Worm (Caenorhabditis elegans) whole organism, L4 larva: ENCODE results near the gene nspc-1.

ENCODE experiments used
- F26F4.8 ChIP-seq: fragments of 200-800 bp; sonication (Bioruptor generic); conservative IDR thresholded peaks from 2 replicates; pipeline ENCODE4 v1.3.6; 2022; ENCODE audit warnings: missing genetic modification characterization, missing compliant biosample characterization
- Y105C5A.15 ChIP-seq: fragments of 200-800 bp; sonication (Bioruptor generic); IDR thresholded peaks from 2 replicates; pipeline ENCODE4 v1.3.6; 2022; ENCODE audit warnings: missing genetic modification characterization, missing compliant biosample characterization
- ZK337.2 ChIP-seq: fragments of 200-800 bp; sonication (Bioruptor generic); IDR thresholded peaks from 2 replicates; pipeline ENCODE4 v1.3.6; 2022; ENCODE audit warnings: missing genetic modification reagents, missing genetic modification characterization, missing compliant biosample characterization
- aly-2 ChIP-seq: sonication (generic microtip); optimal IDR thresholded peaks from 2 replicates; lab custom pipeline; 2018; ENCODE audit warnings: missing biosample characterization, missing genetic modification characterization
- ama-1 ChIP-seq: fragments of 150-350 bp; optimal IDR thresholded peaks from 2 replicates; lab custom pipeline; 2014; ENCODE audit warnings: inconsistent platforms, mixed read lengths
- attf-4 ChIP-seq: sonication (generic microtip); optimal IDR thresholded peaks from 3 replicates; lab custom pipeline; 2017; ENCODE audit warnings: missing biosample characterization, missing genetic modification characterization
- ceh-28 ChIP-seq: fragments of 150-350 bp; optimal IDR thresholded peaks from 2 replicates; lab custom pipeline; 2014; ENCODE audit warnings: missing biosample characterization, missing genetic modification reagents, missing genetic modification characterization
- ceh-32 ChIP-seq: sonication (generic microtip); optimal IDR thresholded peaks from 2 replicates; lab custom pipeline; 2016; ENCODE audit warnings: mild to moderate bottlenecking, missing genetic modification characterization, missing compliant biosample characterization; ENCODE audit not compliant: poor library complexity
- ceh-44 ChIP-seq: fragments of 200-800 bp; sonication (Bioruptor generic); IDR thresholded peaks from 2 replicates; pipeline ENCODE4 v1.3.6; 2022; ENCODE audit warnings: missing genetic modification reagents, missing genetic modification characterization, missing compliant biosample characterization
- ces-1 ChIP-seq: fragments of 150-350 bp; sonication (generic microtip); optimal IDR thresholded peaks from 4 replicates; lab custom pipeline; 2014; ENCODE audit warnings: missing biosample characterization, missing genetic modification reagents, missing genetic modification characterization
- daf-12 ChIP-seq: fragments of 150-350 bp; optimal IDR thresholded peaks from 2 replicates; lab custom pipeline; 2014; ENCODE audit warnings: missing biosample characterization, missing genetic modification reagents, missing genetic modification characterization
- daf-16 ChIP-seq, 3 experiments: sonication (generic microtip); optimal IDR thresholded peaks; 2 replicates each; lab custom pipeline; 2016 to 2017; ENCODE audit warnings: missing genetic modification characterization in 3 of 3, missing genetic modification reagents in 3 of 3, mild to moderate bottlenecking in 2 of 3, missing compliant biosample characterization in 2 of 3, missing biosample characterization in 1 of 3, moderate library complexity in 1 of 3
- daf-19 ChIP-seq: fragments of 200-800 bp; sonication (Bioruptor generic); conservative IDR thresholded peaks from 2 replicates; pipeline ENCODE4 v1.3.6; 2022; ENCODE audit warnings: missing genetic modification characterization, missing compliant biosample characterization
- dmd-6 ChIP-seq: fragments of 200-800 bp; sonication (Bioruptor generic); IDR thresholded peaks from 2 replicates; pipeline ENCODE4 v1.3.6; 2022; ENCODE audit warnings: missing genetic modification reagents, missing genetic modification characterization, missing compliant biosample characterization
- dmd-9 ChIP-seq: fragments of 200-800 bp; sonication (Bioruptor generic); IDR thresholded peaks from 2 replicates; pipeline ENCODE4 v1.3.6; 2022; ENCODE audit warnings: missing genetic modification reagents, missing genetic modification characterization, missing compliant biosample characterization
- dpl-1 ChIP-seq: fragments of 150-350 bp; optimal IDR thresholded peaks from 2 replicates; lab custom pipeline; 2014; ENCODE audit warnings: missing biosample characterization, missing genetic modification reagents, missing genetic modification characterization
- duxl-1 ChIP-seq: sonication (generic microtip); optimal IDR thresholded peaks from 2 replicates; lab custom pipeline; 2016; ENCODE audit warnings: mild to moderate bottlenecking, missing genetic modification characterization, moderate library complexity, missing compliant biosample characterization; ENCODE audit not compliant: poor library complexity
- dve-1 ChIP-seq: sonication (generic microtip); optimal IDR thresholded peaks from 2 replicates; lab custom pipeline; 2017; ENCODE audit warnings: antibody characterized with exemption, mild to moderate bottlenecking, missing genetic modification characterization, missing compliant biosample characterization; ENCODE audit not compliant: insufficient read depth
- fkh-10 ChIP-seq: fragments of 150-350 bp; optimal IDR thresholded peaks from 2 replicates; lab custom pipeline; 2014; ENCODE audit warnings: missing biosample characterization, missing genetic modification reagents, missing genetic modification characterization
- hif-1 ChIP-seq, 2 experiments: sonication (generic microtip); optimal IDR thresholded peaks; 2 replicates each; lab custom pipeline; 2016 to 2017; ENCODE audit warnings: missing compliant biosample characterization in 2 of 2, missing genetic modification characterization in 2 of 2, missing genetic modification reagents in 2 of 2, missing genotype in 2 of 2, mild to moderate bottlenecking in 1 of 2
- hlh-11 ChIP-seq: fragments of 200-800 bp; sonication (Bioruptor generic); optimal IDR thresholded peaks from 2 replicates; lab custom pipeline; 2018; ENCODE audit warnings: mild to moderate bottlenecking, missing genetic modification characterization, missing compliant biosample characterization
- hlh-30 ChIP-seq: sonication (generic microtip); optimal IDR thresholded peaks from 2 replicates; lab custom pipeline; 2017; ENCODE audit warnings: antibody characterized with exemption, mild to moderate bottlenecking, missing genetic modification characterization, missing compliant biosample characterization; ENCODE audit not compliant: insufficient read depth
- hmg-1.1 ChIP-seq: fragments of 200-800 bp; sonication (Bioruptor generic); IDR thresholded peaks from 2 replicates; pipeline ENCODE4 v1.3.6; 2022; ENCODE audit warnings: missing genetic modification reagents, missing genetic modification characterization, missing compliant biosample characterization
- lin-29 ChIP-seq: fragments of 200-800 bp; sonication (Bioruptor generic); IDR thresholded peaks from 2 replicates; pipeline ENCODE4 v1.3.6; 2022; ENCODE audit warnings: missing genetic modification reagents, missing genetic modification characterization, missing compliant biosample characterization
- madf-5 ChIP-seq, 2 experiments: fragments of 200-800 bp; sonication (Bioruptor generic); IDR thresholded peaks; 2 replicates each; pipeline ENCODE4 v1.3.6; 2022; ENCODE audit warnings: missing compliant biosample characterization in 2 of 2, missing genetic modification characterization in 2 of 2
- mxl-2 ChIP-seq: fragments of 200-800 bp; sonication (Bioruptor generic); conservative IDR thresholded peaks from 2 replicates; pipeline ENCODE4 v1.3.6; 2022; ENCODE audit warnings: missing genetic modification reagents, missing genetic modification characterization, missing compliant biosample characterization
- nhr-11 ChIP-seq: fragments of 150-350 bp; optimal IDR thresholded peaks from 2 replicates; lab custom pipeline; 2014; ENCODE audit warnings: missing biosample characterization, missing genetic modification characterization
- nhr-111 ChIP-seq: fragments of 200-800 bp; sonication (Bioruptor generic); optimal IDR thresholded peaks from 2 replicates; lab custom pipeline; 2018; ENCODE audit warnings: mild to moderate bottlenecking, missing genetic modification characterization, missing compliant biosample characterization
- saeg-2 ChIP-seq: fragments of 200-800 bp; sonication (Bioruptor generic); IDR thresholded peaks from 2 replicates; pipeline ENCODE4 v1.3.6; 2022; ENCODE audit warnings: missing genetic modification reagents, missing genetic modification characterization, missing compliant biosample characterization
- sdz-12 ChIP-seq: fragments of 200-800 bp; sonication (Bioruptor generic); optimal IDR thresholded peaks from 2 replicates; lab custom pipeline; 2018; ENCODE audit warnings: mild to moderate bottlenecking, missing genetic modification characterization, missing compliant biosample characterization
- set-16 ChIP-seq: fragments of 200-800 bp; sonication (Bioruptor generic); IDR thresholded peaks from 2 replicates; pipeline ENCODE4 v1.3.6; 2022; ENCODE audit warnings: missing genetic modification reagents, missing genetic modification characterization, missing compliant biosample characterization
- skn-1 ChIP-seq: fragments of 150-350 bp; optimal IDR thresholded peaks from 2 replicates; lab custom pipeline; 2014; ENCODE audit warnings: missing biosample characterization, missing genetic modification characterization
- snpc-4 ChIP-seq: fragments of 150-350 bp; optimal IDR thresholded peaks from 2 replicates; lab custom pipeline; 2014; ENCODE audit warnings: missing biosample characterization, missing genetic modification characterization
- tag-97 ChIP-seq: fragments of 200-800 bp; sonication (Bioruptor generic); IDR thresholded peaks from 2 replicates; pipeline ENCODE4 v1.3.6; 2022; ENCODE audit warnings: missing genetic modification characterization, missing compliant biosample characterization
- tra-1 ChIP-seq: fragments of 200-800 bp; sonication (Bioruptor generic); IDR thresholded peaks from 2 replicates; pipeline ENCODE4 v1.3.6; 2022; ENCODE audit warnings: missing genetic modification reagents, missing genetic modification characterization, missing compliant biosample characterization
- vab-7 ChIP-seq: fragments of 200-800 bp; sonication (Bioruptor generic); IDR thresholded peaks from 2 replicates; pipeline ENCODE4 v1.3.6; 2022; ENCODE audit warnings: missing genetic modification reagents, missing genetic modification characterization, missing compliant biosample characterization
- ztf-11 ChIP-seq: fragments of 150-350 bp; optimal IDR thresholded peaks from 2 replicates; lab custom pipeline; 2014; ENCODE audit warnings: missing biosample characterization, missing genetic modification characterization
- ztf-7 ChIP-seq: fragments of 150-350 bp; optimal IDR thresholded peaks from 2 replicates; lab custom pipeline; 2014; ENCODE audit warnings: missing biosample characterization, missing genetic modification characterization

nspc-1 gene

ce11 chrX:8521614-8522013 is 13.3 kb downstream of the nspc-1 start, which contains the start of gene C03G5.14:
TSS of gene C03G5.14 (plus strand) at chrX:8521914.
- no peak for TF ChIP-seq saeg-2 (GFP tag; lab: Robert Waterston, UW)
- TF ChIP-seq daf-12 = no peak
- TF ChIP-seq snpc-4 (tag; lab: Kevin White, UChicago) = no peak
- no peak for TF ChIP-seq nhr-11 (tag; lab: Kevin White, UChicago)
- TF ChIP-seq daf-16 (GFP tag; optimal IDR thresholded peaks at IDR 0.05; lab: Kevin White, UChicago) = no peak
- TF ChIP-seq daf-16 (tag; optimal IDR thresholded peaks at IDR 0.05; lab: Kevin White, UChicago) = no peak
- TF ChIP-seq ztf-7 (tag; lab: Kevin White, UChicago) = no peak
- TF ChIP-seq dmd-9 (GFP tag; lab: Robert Waterston, UW) = no peak
- TF ChIP-seq ZK337.2 (GFP tag; lab: Robert Waterston, UW) = no peak
- no peak for TF ChIP-seq hif-1 (tag; optimal IDR thresholded peaks at IDR 0.05; lab: Kevin White, UChicago)
- no peak for TF ChIP-seq ces-1 (GFP tag; lab: Kevin White, UChicago)
- no peak for TF ChIP-seq nhr-111 (GFP tag; lab: Kevin White, UChicago)
- no peak for TF ChIP-seq madf-5 (GFP tag; IDR thresholded peaks at IDR 0.05; lab: Robert Waterston, UW)

- TF ChIP-seq attf-4 (tag; lab: Kevin White, UChicago) (no peak), hmg-1.1 (GFP tag; lab: Robert Waterston, UW) (no peak), tra-1 (GFP tag; lab: Robert Waterston, UW) (no peak), F26F4.8 (no peak), ama-1 (lab: Kevin White, UChicago) (no peak), ztf-11 (no peak)
These were observed 14.5 kb downstream of the nspc-1 start, which contains the start of gene H03E18.2 for ce11 chrX:8520402-8520801. TSS of gene H03E18.2 (minus strand) at chrX:8520502.

- no peak for TF ChIP-seq dve-1 (tag; lab: Kevin White, UChicago)
- no peak for TF ChIP-seq tag-97
- no peak for TF ChIP-seq Y105C5A.15 (GFP tag; lab: Robert Waterston, UW)
- TF ChIP-seq, all 104 proteins: peak for 0
These were observed 25.8 kb downstream of the nspc-1 start for ce11 chrX:8509088-8509487.

- no peak for TF ChIP-seq nhr-111 (GFP tag; lab: Kevin White, UChicago)
- no peak for TF ChIP-seq ceh-28 (tag; lab: Kevin White, UChicago)
- TF ChIP-seq ceh-32 = no peak
- TF ChIP-seq vab-7 = no peak
These were observed 27.3 kb downstream of the nspc-1 start, which contains the start of gene H03E18.1 for ce11 chrX:8507576-8507975. TSS of gene H03E18.1 (plus strand) at chrX:8507876.

ce11 chrX:8507053-8507452 is 27.9 kb downstream of the nspc-1 start:
- TF ChIP-seq F26F4.8 = no peak
- no peak for TF ChIP-seq ceh-44 (GFP tag; lab: Robert Waterston, UW)
- no peak for TF ChIP-seq aly-2 (tag; lab: Kevin White, UChicago)
- no peak for TF ChIP-seq sdz-12 (GFP tag; lab: Kevin White, UChicago)
- no peak for TF ChIP-seq set-16 (GFP tag; lab: Robert Waterston, UW)
- TF ChIP-seq fkh-10 (GFP tag; lab: Kevin White, UChicago) = no peak
- no peak for TF ChIP-seq skn-1
- no peak for TF ChIP-seq dpl-1 (GFP tag; lab: Kevin White, UChicago)
- no peak for TF ChIP-seq daf-12
- TF ChIP-seq hlh-30 (tag; lab: Kevin White, UChicago) = no peak
- TF ChIP-seq Y105C5A.15 (GFP tag; lab: Robert Waterston, UW) = no peak
- no peak for TF ChIP-seq duxl-1 (tag; lab: Kevin White, UChicago)
- TF ChIP-seq ama-1 (lab: Kevin White, UChicago) = no peak
- TF ChIP-seq hlh-11 = no peak
- TF ChIP-seq lin-29 (GFP tag; lab: Robert Waterston, UW) = no peak
- no peak for TF ChIP-seq ceh-32
- TF ChIP-seq ceh-28 (tag; lab: Kevin White, UChicago) = no peak
- TF ChIP-seq daf-19 (GFP tag; lab: Robert Waterston, UW) = no peak
- no peak for TF ChIP-seq mxl-2 (GFP tag; lab: Robert Waterston, UW)
- no peak for TF ChIP-seq dmd-6 (GFP tag; lab: Robert Waterston, UW)
